Worm (Caenorhabditis elegans): ENCODE measurements around the gene sec-3.

- TF ChIP-seq W03F9.2 (tag; optimal IDR thresholded peaks at IDR 0.05): no peak
- TF ChIP-seq him-1 (tag; optimal IDR thresholded peaks at IDR 0.05): no peak
These were observed 43.6 kb downstream of the sec-3 start for ce11 chrX:3056098-3056497.
